Worm (Caenorhabditis elegans) whole organism, late embryonic: ENCODE measurements around the gene H03G16.6.

ENCODE experiments used
- dve-1 ChIP-seq: sonication (generic microtip); optimal IDR thresholded peaks from 2 replicates; lab custom pipeline; 2017; ENCODE audit warnings: antibody characterized with exemption, mild to moderate bottlenecking, missing genetic modification characterization, missing compliant biosample characterization
- fkh-10 ChIP-seq: fragments of 150-350 bp; optimal IDR thresholded peaks from 2 replicates; lab custom pipeline; 2014; ENCODE audit warnings: missing biosample characterization, missing genetic modification reagents, missing genetic modification characterization
- hlh-6 ChIP-seq: sonication (generic microtip); optimal IDR thresholded peaks from 2 replicates; lab custom pipeline; 2016; ENCODE audit warnings: missing genotype, missing genetic modification characterization, missing compliant biosample characterization
- mec-3 ChIP-seq: sonication (generic microtip); optimal IDR thresholded peaks from 2 replicates; lab custom pipeline; 2016; ENCODE audit warnings: borderline replicate concordance, missing genetic modification characterization, missing compliant biosample characterization
- nhr-11 ChIP-seq: fragments of 150-350 bp; optimal IDR thresholded peaks from 2 replicates; lab custom pipeline; 2014; ENCODE audit warnings: missing biosample characterization, missing genetic modification characterization
- sdc-2 ChIP-seq: sonication (generic microtip); optimal IDR thresholded peaks from 2 replicates; lab custom pipeline; 2016; ENCODE audit warnings: missing genotype, missing genetic modification characterization, missing compliant biosample characterization
- tbx-2 ChIP-seq: sonication (generic microtip); optimal IDR thresholded peaks from 2 replicates; lab custom pipeline; 2016; ENCODE audit warnings: missing genetic modification characterization, missing compliant biosample characterization

DNA sequence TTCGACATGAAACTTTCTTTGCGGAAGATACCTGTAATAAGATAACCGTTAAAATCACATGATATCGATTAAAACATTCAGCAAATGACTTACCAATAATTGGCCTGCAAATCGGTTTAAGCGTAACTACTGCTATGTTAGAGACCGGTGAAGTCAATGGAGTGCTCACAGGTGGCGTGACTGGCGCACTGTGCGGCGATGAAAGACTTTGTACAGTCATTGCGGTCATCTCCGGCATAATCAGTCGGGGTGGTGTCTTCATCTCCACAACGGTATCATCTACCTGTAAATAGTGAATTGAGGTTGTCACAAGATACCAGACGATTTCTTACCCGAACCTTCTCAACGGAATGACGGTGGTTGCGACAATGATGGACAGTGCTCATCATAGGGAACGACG lies 24.4 kb downstream of the H03G16.6 start:
- TF ChIP-seq nhr-11 (no peak), dve-1 (tag; lab: Kevin White, UChicago) (no peak), fkh-10 (GFP tag; lab: Kevin White, UChicago) (no peak), tbx-2 (tag; lab: Kevin White, UChicago) (no peak), hlh-6 (no peak), mec-3 (no peak), sdc-2 (no peak)
